Fruit fly (Drosophila melanogaster) whole organism, embryonic: ENCODE data around the gene Eip75B.

Source experiments
- Abd-B ChIP-seq: fragments of 200-800 bp; sonication (Bioruptor generic); optimal IDR thresholded peaks from 2 replicates; lab custom pipeline; 2018; ENCODE audit warnings: missing biosample characterization, mild to moderate bottlenecking, missing genetic modification characterization, moderate library complexity
- Atf3 ChIP-seq: fragments of 200-800 bp; sonication (Bioruptor generic); optimal IDR thresholded peaks from 3 replicates; lab custom pipeline; 2016; ENCODE audit warnings: missing biosample characterization, missing genetic modification characterization
- Atf6 ChIP-seq: fragments of 200-800 bp; sonication (Bioruptor generic); IDR thresholded peaks from 2 replicates; pipeline ENCODE4 v1.3.6; 2022; ENCODE audit warnings: missing biosample characterization, missing genetic modification characterization
- BEAF-32 ChIP-seq: fragments of 200-800 bp; sonication (Bioruptor generic); optimal IDR thresholded peaks from 3 replicates; lab custom pipeline; 2017; ENCODE audit warnings: missing biosample characterization, missing genetic modification characterization, mild to moderate bottlenecking, moderate library complexity, missing genetic modification reagents
- Bteb2 ChIP-seq: fragments of 200-800 bp; sonication (Bioruptor generic); optimal IDR thresholded peaks from 2 replicates; lab custom pipeline; 2016; ENCODE audit warnings: missing biosample characterization, missing genetic modification characterization
- CG10431 ChIP-seq: fragments of 200-800 bp; sonication (Bioruptor generic); optimal IDR thresholded peaks from 3 replicates; lab custom pipeline; 2018; ENCODE audit warnings: missing biosample characterization, mild to moderate bottlenecking, missing genetic modification characterization
- CG11247 ChIP-seq: fragments of 200-800 bp; sonication (Bioruptor generic); IDR thresholded peaks from 2 replicates; pipeline ENCODE4 v1.3.6; 2022; ENCODE audit warnings: missing biosample characterization, missing genetic modification characterization
- CG11560 ChIP-seq: fragments of 200-800 bp; sonication (Bioruptor generic); IDR thresholded peaks from 3 replicates; pipeline ENCODE4 v1.3.6; 2022; ENCODE audit warnings: missing biosample characterization, missing genetic modification characterization
- CG11695 ChIP-seq: fragments of 200-800 bp; sonication (Bioruptor generic); IDR thresholded peaks from 3 replicates; pipeline ENCODE4 v1.3.6; 2022; ENCODE audit warnings: missing biosample characterization, missing genetic modification characterization
- CG13624 ChIP-seq: fragments of 200-800 bp; sonication (Bioruptor generic); optimal IDR thresholded peaks from 2 replicates; lab custom pipeline; 2016; ENCODE audit warnings: missing biosample characterization, missing genetic modification characterization
- CG15514 ChIP-seq: fragments of 200-800 bp; sonication (Bioruptor generic); optimal IDR thresholded peaks from 3 replicates; lab custom pipeline; 2017; ENCODE audit warnings: missing biosample characterization, missing genetic modification characterization, mild to moderate bottlenecking, moderate library complexity, missing genetic modification reagents
- CG16813 ChIP-seq: fragments of 200-800 bp; sonication (Bioruptor generic); IDR thresholded peaks from 3 replicates; pipeline ENCODE4 v1.3.6; 2022; ENCODE audit warnings: missing biosample characterization, missing genetic modification characterization; ENCODE audit not compliant: partially characterized antibody
- CG17385 ChIP-seq: fragments of 200-800 bp; sonication (Bioruptor generic); optimal IDR thresholded peaks from 3 replicates; lab custom pipeline; 2018; ENCODE audit warnings: missing biosample characterization, mild to moderate bottlenecking, missing genetic modification characterization
- CG17568 ChIP-seq: fragments of 200-800 bp; sonication (Bioruptor generic); optimal IDR thresholded peaks from 2 replicates; lab custom pipeline; 2018; ENCODE audit warnings: missing biosample characterization, mild to moderate bottlenecking, missing genetic modification characterization, moderate library complexity
- CG18599 ChIP-seq: fragments of 200-800 bp; sonication (Bioruptor generic); optimal IDR thresholded peaks from 3 replicates; lab custom pipeline; 2017; ENCODE audit warnings: missing biosample characterization, missing genetic modification characterization, mild to moderate bottlenecking, moderate library complexity, missing genetic modification reagents
- CG32532 ChIP-seq: fragments of 200-800 bp; sonication (Bioruptor generic); IDR thresholded peaks from 2 replicates; pipeline ENCODE4 v1.3.6; 2022; ENCODE audit warnings: missing biosample characterization, missing genetic modification characterization
- CG32767 ChIP-seq: fragments of 200-800 bp; sonication (Bioruptor generic); IDR thresholded peaks from 2 replicates; pipeline ENCODE4 v1.3.6; 2022; ENCODE audit warnings: missing biosample characterization, missing genetic modification characterization
- CG33557 ChIP-seq: fragments of 200-800 bp; sonication (Bioruptor generic); optimal IDR thresholded peaks from 2 replicates; lab custom pipeline; 2019; ENCODE audit warnings: missing biosample characterization, mild to moderate bottlenecking, missing genetic modification characterization, moderate library complexity
- CG3847 ChIP-seq: fragments of 200-800 bp; sonication (Bioruptor generic); IDR thresholded peaks from 2 replicates; pipeline ENCODE4 v1.3.6; 2022; ENCODE audit warnings: missing biosample characterization, missing genetic modification characterization
- CG4328 ChIP-seq: fragments of 200-800 bp; sonication (Bioruptor generic); optimal IDR thresholded peaks from 3 replicates; lab custom pipeline; 2017; ENCODE audit warnings: missing biosample characterization, missing genetic modification reagents, missing genetic modification characterization
- CG4707 ChIP-seq: fragments of 200-800 bp; sonication (Bioruptor generic); optimal IDR thresholded peaks from 2 replicates; lab custom pipeline; 2018; ENCODE audit warnings: missing biosample characterization, mild to moderate bottlenecking, missing genetic modification characterization, moderate library complexity
- CG6765 ChIP-seq: fragments of 200-800 bp; sonication (Bioruptor generic); optimal IDR thresholded peaks from 3 replicates; lab custom pipeline; 2017; ENCODE audit warnings: missing biosample characterization, mild to moderate bottlenecking, missing genetic modification characterization
- CG8281 ChIP-seq: fragments of 200-800 bp; sonication (Bioruptor generic); optimal IDR thresholded peaks from 2 replicates; lab custom pipeline; 2018; ENCODE audit warnings: missing biosample characterization, mild to moderate bottlenecking, missing genetic modification characterization, moderate library complexity
- CHES-1-like ChIP-seq: fragments of 200-800 bp; sonication (Bioruptor generic); optimal IDR thresholded peaks from 2 replicates; lab custom pipeline; 2016; ENCODE audit warnings: missing biosample characterization, missing genetic modification characterization
- Gug ChIP-seq: fragments of 200-800 bp; sonication (Bioruptor generic); IDR thresholded peaks from 4 replicates; pipeline ENCODE4 v1.3.6; 2022; ENCODE audit warnings: missing biosample characterization, missing genetic modification characterization
- Hand ChIP-seq: fragments of 200-800 bp; sonication (Bioruptor generic); optimal IDR thresholded peaks from 2 replicates; lab custom pipeline; 2017; ENCODE audit warnings: mild to moderate bottlenecking, missing biosample characterization, missing genetic modification reagents, missing genetic modification characterization
- Hmx ChIP-seq: fragments of 200-800 bp; sonication (Bioruptor generic); optimal IDR thresholded peaks from 2 replicates; lab custom pipeline; 2016; ENCODE audit warnings: missing biosample characterization, missing genetic modification characterization
- MBD-R2 ChIP-seq: fragments of 200-800 bp; sonication (Bioruptor generic); IDR thresholded peaks from 2 replicates; pipeline ENCODE4 v1.3.6; 2022; ENCODE audit warnings: missing biosample characterization, missing genetic modification characterization
- Mad ChIP-seq: fragments of 200-800 bp; sonication (Bioruptor generic); optimal IDR thresholded peaks from 2 replicates; lab custom pipeline; 2016; ENCODE audit warnings: missing biosample characterization, missing genetic modification characterization
- NK7.1 ChIP-seq: fragments of 200-800 bp; sonication (Bioruptor generic); optimal IDR thresholded peaks from 3 replicates; lab custom pipeline; 2016; ENCODE audit warnings: missing biosample characterization, missing genetic modification characterization
- Neu2 ChIP-seq: fragments of 200-800 bp; sonication (Bioruptor generic); optimal IDR thresholded peaks from 3 replicates; lab custom pipeline; 2016; ENCODE audit warnings: missing biosample characterization, missing genetic modification characterization, borderline replicate concordance
- PHDP ChIP-seq: fragments of 200-800 bp; sonication (Bioruptor generic); optimal IDR thresholded peaks from 3 replicates; lab custom pipeline; 2018; ENCODE audit warnings: missing biosample characterization, mild to moderate bottlenecking, missing genetic modification characterization, moderate library complexity
- Ptx1 ChIP-seq: fragments of 200-800 bp; sonication (Bioruptor generic); IDR thresholded peaks from 2 replicates; pipeline ENCODE4 v1.3.6; 2022; ENCODE audit warnings: missing biosample characterization, missing genetic modification characterization
- Six4 ChIP-seq: fragments of 200-800 bp; sonication (Bioruptor generic); optimal IDR thresholded peaks from 2 replicates; lab custom pipeline; 2016; ENCODE audit warnings: missing biosample characterization, missing genetic modification characterization
- Sox100B ChIP-seq: fragments of 200-800 bp; sonication (Bioruptor generic); optimal IDR thresholded peaks from 3 replicates; lab custom pipeline; 2018; ENCODE audit warnings: missing biosample characterization, mild to moderate bottlenecking, missing genetic modification characterization
- Sry-δ ChIP-seq: fragments of 200-800 bp; sonication (Bioruptor generic); optimal IDR thresholded peaks from 2 replicates; lab custom pipeline; 2016; ENCODE audit warnings: missing biosample characterization, missing genetic modification characterization
- Ssrp ChIP-seq: fragments of 200-800 bp; sonication (Bioruptor generic); optimal IDR thresholded peaks from 2 replicates; lab custom pipeline; 2018; ENCODE audit warnings: missing biosample characterization, mild to moderate bottlenecking, missing genetic modification characterization, moderate library complexity
- Vsx1 ChIP-seq: fragments of 200-800 bp; sonication (Bioruptor generic); optimal IDR thresholded peaks from 2 replicates; lab custom pipeline; 2017; ENCODE audit warnings: missing biosample characterization, mild to moderate bottlenecking, missing genetic modification characterization, missing genetic modification reagents
- bsh ChIP-seq, 2 experiments: fragments of 200-800 bp; sonication (Bioruptor generic); optimal IDR thresholded peaks; 2 replicates each; lab custom pipeline; 2017 to 2018; ENCODE audit warnings: mild to moderate bottlenecking in 2 of 2, missing biosample characterization in 2 of 2, missing genetic modification characterization in 2 of 2, moderate library complexity in 1 of 2
- crc ChIP-seq: fragments of 200-800 bp; sonication (Bioruptor generic); optimal IDR thresholded peaks from 2 replicates; lab custom pipeline; 2016; ENCODE audit warnings: missing biosample characterization, missing genetic modification characterization
- dan ChIP-seq: fragments of 200-800 bp; sonication (Bioruptor generic); IDR thresholded peaks from 2 replicates; pipeline ENCODE4 v1.3.6; 2022; ENCODE audit warnings: missing biosample characterization, missing genetic modification characterization
- dati ChIP-seq: fragments of 200-800 bp; sonication (Bioruptor generic); IDR thresholded peaks from 2 replicates; pipeline ENCODE4 v1.3.6; 2022; ENCODE audit warnings: missing biosample characterization, missing genetic modification characterization
- esg ChIP-seq: fragments of 200-800 bp; sonication (Bioruptor generic); conservative IDR thresholded peaks from 2 replicates; pipeline ENCODE4 v1.3.6; 2022; ENCODE audit warnings: missing biosample characterization, missing genetic modification characterization
- gsb ChIP-seq: fragments of 200-800 bp; sonication (Bioruptor generic); IDR thresholded peaks from 2 replicates; pipeline ENCODE4 v1.3.6; 2022; ENCODE audit warnings: missing biosample characterization, missing genetic modification characterization
- h ChIP-seq: fragments of >200 bp; optimal IDR thresholded peaks from 2 replicates; lab custom pipeline; 2017
- ken ChIP-seq: fragments of 200-800 bp; sonication (Bioruptor generic); IDR thresholded peaks from 3 replicates; pipeline ENCODE4 v1.3.6; 2022; ENCODE audit warnings: missing biosample characterization, missing genetic modification characterization
- knrl ChIP-seq: fragments of 200-800 bp; sonication (Bioruptor generic); IDR thresholded peaks from 3 replicates; pipeline ENCODE4 v1.3.6; 2022; ENCODE audit warnings: missing biosample characterization, missing genetic modification characterization; ENCODE audit not compliant: partially characterized antibody
- luna ChIP-seq: fragments of 200-800 bp; sonication (Bioruptor generic); optimal IDR thresholded peaks from 2 replicates; lab custom pipeline; 2016; ENCODE audit warnings: missing biosample characterization, missing genetic modification characterization
- ro ChIP-seq: fragments of 200-800 bp; sonication (Bioruptor generic); IDR thresholded peaks from 2 replicates; pipeline ENCODE4 v1.3.6; 2022; ENCODE audit warnings: missing biosample characterization, missing genetic modification characterization
- tio ChIP-seq: fragments of 200-800 bp; sonication (Bioruptor generic); optimal IDR thresholded peaks from 2 replicates; lab custom pipeline; 2017; ENCODE audit warnings: missing biosample characterization, missing genetic modification characterization, inconsistent platforms
- ttk ChIP-seq: fragments of 200-800 bp; sonication (Bioruptor generic); IDR thresholded peaks from 2 replicates; pipeline ENCODE4 v2.1.2; 2022; ENCODE audit warnings: missing biosample characterization, missing genetic modification characterization
- wek ChIP-seq: fragments of 200-800 bp; sonication (Bioruptor generic); optimal IDR thresholded peaks from 3 replicates; lab custom pipeline; 2018; ENCODE audit warnings: missing biosample characterization, mild to moderate bottlenecking, missing genetic modification characterization, moderate library complexity

Eip75B gene

DNA sequence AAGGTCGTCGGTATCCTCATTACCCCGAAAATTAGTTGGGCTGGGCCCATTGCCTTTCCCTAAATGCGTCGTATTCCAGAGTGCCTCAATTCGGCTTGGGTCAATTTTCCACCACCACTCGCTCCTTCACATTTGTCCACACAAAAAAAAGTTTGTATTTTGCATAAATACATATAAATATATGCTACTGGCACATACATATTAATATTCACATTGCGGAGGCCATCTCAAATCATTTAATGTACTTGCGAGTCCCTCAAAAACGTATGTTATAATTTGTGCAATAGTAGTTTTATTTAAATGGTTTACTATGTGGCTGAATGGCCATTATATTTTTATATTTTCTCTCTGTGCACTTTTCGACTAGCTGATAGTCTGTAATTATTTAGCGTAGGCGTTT, 122.9 kb downstream of the Eip75B start (continued):
- peak; percentile 25; the same call in 1 of the 2 replicates for TF ChIP-seq CG32532
- no peak for TF ChIP-seq dati (GFP tag; lab: Robert Waterston, UW)
- TF ChIP-seq BEAF-32: no peak
- no peak for TF ChIP-seq Hmx
- no peak for TF ChIP-seq Vsx1
- TF ChIP-seq Hand (GFP tag; lab: Kevin White, UChicago): peak; percentile 53
- TF ChIP-seq CG18599: peak; percentile 48
- peak; percentile 21 for TF ChIP-seq tio
- TF ChIP-seq gsb (GFP tag; lab: Robert Waterston, UW): no peak
- TF ChIP-seq Ssrp (tag; lab: Kevin White, UChicago): no peak
- no peak for TF ChIP-seq h (lab: Kevin White, UChicago)
- TF ChIP-seq ttk (GFP tag; lab: Robert Waterston, UW): no peak
- no peak for TF ChIP-seq ken (GFP tag; lab: Robert Waterston, UW)
- TF ChIP-seq dan (GFP tag; lab: Robert Waterston, UW): no peak
- TF ChIP-seq CHES-1-like (GFP tag; lab: Kevin White, UChicago): no peak
- TF ChIP-seq CG17385 (GFP tag; lab: Kevin White, UChicago): no peak
- TF ChIP-seq ro (GFP tag; lab: Robert Waterston, UW): no peak
- no peak for TF ChIP-seq CG4328 (GFP tag; lab: Kevin White, UChicago)
- TF ChIP-seq Sry-δ: no peak
- no peak for TF ChIP-seq CG4707 (GFP tag; lab: Kevin White, UChicago)
- no peak for TF ChIP-seq CG13624 (GFP tag; lab: Kevin White, UChicago)
- TF ChIP-seq MBD-R2 (GFP tag; lab: Robert Waterston, UW): no peak
- TF ChIP-seq CG8281: no peak
- TF ChIP-seq Bteb2: no peak
- TF ChIP-seq Sox100B (GFP tag; lab: Kevin White, UChicago): no peak
- TF ChIP-seq CG16813: no peak
- TF ChIP-seq Neu2 (GFP tag; lab: Kevin White, UChicago): no peak
- TF ChIP-seq CG3847 (GFP tag; lab: Robert Waterston, UW): no peak
- TF ChIP-seq knrl (GFP tag; lab: Robert Waterston, UW): no peak
- no peak for TF ChIP-seq luna (GFP tag; lab: Kevin White, UChicago)
- no peak for TF ChIP-seq CG11695 (GFP tag; lab: Robert Waterston, UW)
- peak; percentile 26 for TF ChIP-seq CG15514 (GFP tag; lab: Kevin White, UChicago)
- no peak for TF ChIP-seq Mad (GFP tag; lab: Kevin White, UChicago)
- peak; percentile 43 for TF ChIP-seq PHDP
- 0 out of 2 replicates have a peak, but pooled peaks have one; percentile 22 for TF ChIP-seq Ptx1 (GFP tag; lab: Robert Waterston, UW)
- no peak for TF ChIP-seq Atf6
- TF ChIP-seq crc (GFP tag; lab: Kevin White, UChicago): no peak
- TF ChIP-seq CG10431 (GFP tag; lab: Kevin White, UChicago): no peak
- TF ChIP-seq esg (GFP tag; lab: Robert Waterston, UW): no peak
- no peak for TF ChIP-seq CG11247 (GFP tag; lab: Robert Waterston, UW)
- TF ChIP-seq CG6765: no peak
- TF ChIP-seq Abd-B (GFP tag; lab: Kevin White, UChicago): no peak
- TF ChIP-seq CG17568: no peak
- TF ChIP-seq Six4 (GFP tag; lab: Kevin White, UChicago): no peak
- no peak for TF ChIP-seq CG11560 (tag; lab: Robert Waterston, UW)
- TF ChIP-seq Atf3: no peak
- TF ChIP-seq bsh (GFP tag; optimal IDR thresholded peaks at IDR 0.05; lab: Kevin White, UChicago): peak in 1 of 2 experiments; percentile 8
- TF ChIP-seq CG33557 (GFP tag; lab: Kevin White, UChicago): no peak
- TF ChIP-seq Gug (GFP tag; lab: Robert Waterston, UW): peak; percentile 18; the same call in 1 of the 4 replicates
- TF ChIP-seq CG32767: no peak
- no peak for TF ChIP-seq NK7.1 (GFP tag; lab: Kevin White, UChicago)
- no peak for TF ChIP-seq wek (GFP tag; lab: Kevin White, UChicago)
